Fruit fly (Drosophila melanogaster): ENCODE results near the gene Spase25.

DNA sequence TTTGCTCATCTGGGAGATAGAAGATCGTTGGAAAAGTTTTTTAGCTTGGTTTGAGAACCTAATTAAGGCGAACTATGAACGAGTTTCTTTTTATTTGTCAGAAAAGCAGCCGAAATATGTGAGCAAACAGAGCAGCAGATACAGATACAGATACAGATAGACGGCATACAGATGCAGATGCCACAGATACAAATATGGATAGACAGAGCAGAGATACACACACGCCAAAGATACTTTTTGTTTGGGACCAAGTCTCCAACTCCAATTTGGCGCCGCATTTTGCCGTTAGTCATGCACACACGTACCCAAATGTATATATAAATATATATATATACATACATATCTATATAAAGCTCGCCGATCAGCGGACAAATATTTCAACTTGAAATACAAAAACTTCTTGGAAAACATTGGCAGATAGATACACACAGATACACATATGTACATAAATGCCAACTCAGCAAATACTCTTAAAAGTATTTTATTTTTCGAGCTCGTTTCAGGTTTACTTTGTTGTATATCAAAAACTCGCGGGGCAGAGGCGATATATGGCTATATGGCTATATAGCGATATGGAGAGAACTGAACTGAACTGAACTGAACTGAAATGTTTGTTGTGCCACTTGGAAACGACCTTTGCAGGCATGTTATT, 25.2 kb downstream of the Spase25 start:
- no peak for TF ChIP-seq Myc (optimal IDR thresholded peaks at IDR 0.05)
- TF ChIP-seq ttk (optimal IDR thresholded peaks at IDR 0.05): no peak

Measured in Kc167 (cell line).